Worm (Caenorhabditis elegans) whole organism, L4/young adult: ENCODE measurements around the gene cest-1.2.

Experiments
- W03F9.2 ChIP-seq: fragments of 150-350 bp; optimal IDR thresholded peaks from 2 replicates; lab custom pipeline; 2014; ENCODE audit warnings: missing biosample characterization, missing genetic modification characterization
- him-1 ChIP-seq: sonication (generic microtip); optimal IDR thresholded peaks from 2 replicates; lab custom pipeline; 2016; ENCODE audit warnings: missing genotype, missing genetic modification reagents, missing genetic modification characterization, missing compliant biosample characterization

DNA sequence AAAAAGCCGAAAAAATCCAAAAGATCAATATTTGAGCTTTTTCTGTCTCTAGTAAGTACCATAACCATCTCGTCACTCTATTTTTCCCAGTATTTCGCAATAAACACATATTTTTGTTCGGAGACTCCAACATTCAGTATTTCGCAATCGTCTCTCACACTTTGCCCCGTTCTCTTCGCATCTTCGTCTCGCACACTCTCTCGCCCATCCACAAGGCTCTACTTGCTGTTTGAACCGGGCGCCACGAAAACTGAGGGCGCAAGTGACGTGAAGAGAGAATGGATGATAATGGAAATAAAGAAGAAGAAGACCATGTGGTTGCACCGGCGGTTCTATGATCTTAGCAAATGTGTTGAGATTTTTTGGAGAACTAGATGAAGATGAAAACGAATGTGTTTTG lies 39.4 kb upstream of the cest-1.2 start:
- TF ChIP-seq him-1, result peak; percentile 84
- peak; percentile 76 for TF ChIP-seq W03F9.2 (tag; lab: Kevin White, UChicago)
